Fruit fly (Drosophila melanogaster) whole organism, embryonic: Measurements from ENCODE around the gene CG18265.
A peak's percentile ranks its signal among the peaks of the same experiment; 100 is the strongest.

ENCODE experiments used
- Atf6 ChIP-seq: fragments of 200-800 bp; sonication (Bioruptor generic); IDR thresholded peaks from 2 replicates; pipeline ENCODE4 v1.3.6; 2022; ENCODE audit warnings: missing biosample characterization, missing genetic modification characterization
- B-H1 ChIP-seq: fragments of 200-800 bp; sonication (Bioruptor generic); IDR thresholded peaks from 3 replicates; pipeline ENCODE4 v1.3.6; 2022; ENCODE audit warnings: missing biosample characterization, missing genetic modification characterization
- CG1024 ChIP-seq: fragments of 200-800 bp; sonication (Bioruptor generic); IDR thresholded peaks from 2 replicates; pipeline ENCODE4 v1.3.6; 2022; ENCODE audit warnings: missing biosample characterization, missing genetic modification characterization
- CG10267 ChIP-seq: fragments of 200-800 bp; sonication (Bioruptor generic); optimal IDR thresholded peaks from 2 replicates; lab custom pipeline; 2018; ENCODE audit warnings: missing biosample characterization, mild to moderate bottlenecking, missing genetic modification characterization, moderate library complexity
- CG10274 ChIP-seq: fragments of 200-800 bp; sonication (Bioruptor generic); optimal IDR thresholded peaks from 3 replicates; lab custom pipeline; 2017; ENCODE audit warnings: missing biosample characterization, mild to moderate bottlenecking, missing genetic modification characterization
- CG10431 ChIP-seq: fragments of 200-800 bp; sonication (Bioruptor generic); optimal IDR thresholded peaks from 3 replicates; lab custom pipeline; 2018; ENCODE audit warnings: missing biosample characterization, mild to moderate bottlenecking, missing genetic modification characterization
- CG10979 ChIP-seq: fragments of 200-800 bp; sonication (Bioruptor generic); optimal IDR thresholded peaks from 2 replicates; lab custom pipeline; 2018; ENCODE audit warnings: missing biosample characterization, mild to moderate bottlenecking, missing genetic modification characterization, moderate library complexity
- CG11456 ChIP-seq: fragments of 200-800 bp; sonication (Bioruptor generic); IDR thresholded peaks from 3 replicates; pipeline ENCODE4 v1.3.6; 2022; ENCODE audit warnings: missing biosample characterization, missing genetic modification characterization
- CG11723 ChIP-seq: fragments of 200-800 bp; sonication (Bioruptor generic); optimal IDR thresholded peaks from 2 replicates; lab custom pipeline; 2017; ENCODE audit warnings: missing biosample characterization, mild to moderate bottlenecking, missing genetic modification characterization
- CG13296 ChIP-seq: fragments of 200-800 bp; sonication (Bioruptor generic); optimal IDR thresholded peaks from 3 replicates; lab custom pipeline; 2018; ENCODE audit warnings: missing biosample characterization, mild to moderate bottlenecking, missing genetic modification characterization
- CG15601 ChIP-seq: fragments of 200-800 bp; sonication (Bioruptor generic); optimal IDR thresholded peaks from 3 replicates; lab custom pipeline; 2019; ENCODE audit warnings: missing biosample characterization, mild to moderate bottlenecking, missing genetic modification characterization, moderate library complexity
- CG1832 ChIP-seq: fragments of 200-800 bp; sonication (Bioruptor generic); optimal IDR thresholded peaks from 2 replicates; lab custom pipeline; 2017; ENCODE audit warnings: missing biosample characterization, mild to moderate bottlenecking, missing genetic modification characterization, inconsistent platforms
- CG18764 ChIP-seq: fragments of 200-800 bp; sonication (Bioruptor generic); optimal IDR thresholded peaks from 3 replicates; lab custom pipeline; 2016; ENCODE audit warnings: missing biosample characterization, missing genetic modification characterization
- CG2116 ChIP-seq: fragments of 200-800 bp; sonication (Bioruptor generic); optimal IDR thresholded peaks from 3 replicates; lab custom pipeline; 2018; ENCODE audit warnings: missing biosample characterization, mild to moderate bottlenecking, missing genetic modification characterization
- CG30403 ChIP-seq: fragments of 200-800 bp; sonication (Bioruptor generic); optimal IDR thresholded peaks from 3 replicates; lab custom pipeline; 2016; ENCODE audit warnings: missing biosample characterization, missing genetic modification characterization
- CG3838 ChIP-seq: fragments of 200-800 bp; sonication (Bioruptor generic); optimal IDR thresholded peaks from 3 replicates; lab custom pipeline; 2016; ENCODE audit warnings: missing biosample characterization, missing genetic modification characterization
- CG4730 ChIP-seq: fragments of 200-800 bp; sonication (Bioruptor generic); IDR thresholded peaks from 2 replicates; pipeline ENCODE4 v1.3.6; 2022; ENCODE audit warnings: missing biosample characterization, missing genetic modification characterization
- CG7556 ChIP-seq: fragments of 200-800 bp; sonication (Bioruptor generic); optimal IDR thresholded peaks from 2 replicates; lab custom pipeline; 2017; ENCODE audit warnings: missing biosample characterization, mild to moderate bottlenecking, missing genetic modification characterization
- CG8944 ChIP-seq: fragments of 200-800 bp; sonication (Bioruptor generic); optimal IDR thresholded peaks from 3 replicates; lab custom pipeline; 2016; ENCODE audit warnings: missing biosample characterization, missing genetic modification characterization
- CG9727 ChIP-seq: fragments of 200-800 bp; sonication (Bioruptor generic); optimal IDR thresholded peaks from 3 replicates; lab custom pipeline; 2017; ENCODE audit warnings: missing biosample characterization, mild to moderate bottlenecking, missing genetic modification characterization
- CG9797 ChIP-seq: fragments of 200-800 bp; sonication (Bioruptor generic); optimal IDR thresholded peaks from 3 replicates; lab custom pipeline; 2018; ENCODE audit warnings: missing biosample characterization, mild to moderate bottlenecking, missing genetic modification characterization
- CkIIα-i1 ChIP-seq: fragments of 200-800 bp; sonication (Bioruptor generic); IDR thresholded peaks from 2 replicates; pipeline ENCODE4 v1.3.6; 2022; ENCODE audit warnings: missing biosample characterization, missing genetic modification characterization
- Doc2 ChIP-seq: fragments of 200-800 bp; sonication (Bioruptor generic); IDR thresholded peaks from 2 replicates; pipeline ENCODE4 v1.3.6; 2022; ENCODE audit warnings: missing biosample characterization, missing genetic modification characterization
- Dref ChIP-seq: fragments of 200-800 bp; sonication (Bioruptor generic); IDR thresholded peaks from 2 replicates; pipeline ENCODE4 v1.3.6; 2022; ENCODE audit warnings: missing biosample characterization, missing genetic modification characterization
- Elba2 ChIP-seq: fragments of 200-800 bp; sonication (Bioruptor generic); optimal IDR thresholded peaks from 3 replicates; lab custom pipeline; 2016; ENCODE audit warnings: missing biosample characterization, missing genetic modification characterization
- Gug ChIP-seq: fragments of 200-800 bp; sonication (Bioruptor generic); IDR thresholded peaks from 4 replicates; pipeline ENCODE4 v1.3.6; 2022; ENCODE audit warnings: missing biosample characterization, missing genetic modification characterization
- H15 ChIP-seq: fragments of 200-800 bp; sonication (Bioruptor generic); IDR thresholded peaks from 3 replicates; pipeline ENCODE4 v1.3.6; 2022; ENCODE audit warnings: missing biosample characterization, missing genetic modification characterization
- HLH54F ChIP-seq: fragments of 200-800 bp; sonication (Bioruptor generic); optimal IDR thresholded peaks from 3 replicates; lab custom pipeline; 2016; ENCODE audit warnings: missing biosample characterization, missing genetic modification characterization
- Hr3 ChIP-seq: fragments of 200-800 bp; sonication (Bioruptor generic); optimal IDR thresholded peaks from 3 replicates; lab custom pipeline; 2016; ENCODE audit warnings: missing biosample characterization, missing genetic modification characterization
- Jarid2 ChIP-seq: fragments of 200-800 bp; sonication (Bioruptor generic); optimal IDR thresholded peaks from 3 replicates; lab custom pipeline; 2017; ENCODE audit warnings: mild to moderate bottlenecking, missing biosample characterization, missing genetic modification reagents, missing genetic modification characterization
- Oli ChIP-seq: fragments of 200-800 bp; sonication (Bioruptor generic); optimal IDR thresholded peaks from 2 replicates; lab custom pipeline; 2018; ENCODE audit warnings: missing biosample characterization, mild to moderate bottlenecking, missing genetic modification characterization, moderate library complexity
- Poxn ChIP-seq: fragments of 200-800 bp; sonication (Bioruptor generic); IDR thresholded peaks from 2 replicates; pipeline ENCODE4 v1.3.6; 2022; ENCODE audit warnings: missing biosample characterization, missing genetic modification characterization
- ase ChIP-seq: fragments of 200-800 bp; sonication (Bioruptor generic); IDR thresholded peaks from 3 replicates; pipeline ENCODE4 v1.3.6; 2022; ENCODE audit warnings: missing biosample characterization, missing genetic modification characterization
- az2 ChIP-seq: fragments of 200-800 bp; sonication (Bioruptor generic); optimal IDR thresholded peaks from 3 replicates; lab custom pipeline; 2016; ENCODE audit warnings: missing biosample characterization, missing genetic modification characterization
- bcd ChIP-seq: fragments of 200-800 bp; sonication (Bioruptor generic); optimal IDR thresholded peaks from 2 replicates; lab custom pipeline; 2017; ENCODE audit warnings: missing biosample characterization, mild to moderate bottlenecking, missing genetic modification characterization
- btn ChIP-seq: fragments of 200-800 bp; sonication (Bioruptor generic); optimal IDR thresholded peaks from 2 replicates; lab custom pipeline; 2016; ENCODE audit warnings: missing biosample characterization, missing genetic modification characterization
- crc ChIP-seq: fragments of 200-800 bp; sonication (Bioruptor generic); optimal IDR thresholded peaks from 2 replicates; lab custom pipeline; 2016; ENCODE audit warnings: missing biosample characterization, missing genetic modification characterization
- cwo ChIP-seq: fragments of 200-800 bp; sonication (Bioruptor generic); optimal IDR thresholded peaks from 3 replicates; lab custom pipeline; 2017; ENCODE audit warnings: missing biosample characterization, missing genetic modification characterization, mild to moderate bottlenecking, moderate library complexity, missing genetic modification reagents
- dan ChIP-seq: fragments of 200-800 bp; sonication (Bioruptor generic); IDR thresholded peaks from 2 replicates; pipeline ENCODE4 v1.3.6; 2022; ENCODE audit warnings: missing biosample characterization, missing genetic modification characterization
- dmrt11E ChIP-seq: fragments of 200-800 bp; sonication (Bioruptor generic); optimal IDR thresholded peaks from 3 replicates; lab custom pipeline; 2018; ENCODE audit warnings: missing biosample characterization, mild to moderate bottlenecking, missing genetic modification characterization, moderate library complexity
- fd102C ChIP-seq: fragments of 200-800 bp; sonication (Bioruptor generic); optimal IDR thresholded peaks from 2 replicates; lab custom pipeline; 2018; ENCODE audit warnings: missing biosample characterization, mild to moderate bottlenecking, missing genetic modification characterization, moderate library complexity
- fru ChIP-seq: fragments of >200 bp; optimal IDR thresholded peaks from 2 replicates; lab custom pipeline; 2017
- ham ChIP-seq: fragments of 200-800 bp; sonication (Bioruptor generic); IDR thresholded peaks from 2 replicates; pipeline ENCODE4 v1.3.6; 2022; ENCODE audit warnings: missing biosample characterization, missing genetic modification characterization
- klu ChIP-seq: fragments of 200-800 bp; sonication (Bioruptor generic); IDR thresholded peaks from 2 replicates; pipeline ENCODE4 v1.3.6; 2022; ENCODE audit warnings: missing biosample characterization, missing genetic modification characterization
- nom ChIP-seq: fragments of 200-800 bp; sonication (Bioruptor generic); optimal IDR thresholded peaks from 2 replicates; lab custom pipeline; 2017; ENCODE audit warnings: missing biosample characterization, missing genetic modification characterization, mild to moderate bottlenecking, moderate library complexity, missing genetic modification reagents
- peb ChIP-seq: fragments of 200-800 bp; sonication (Bioruptor generic); IDR thresholded peaks from 2 replicates; pipeline ENCODE4 v1.3.6; 2022; ENCODE audit warnings: missing biosample characterization, missing genetic modification characterization
- pum ChIP-seq: fragments of 200-800 bp; sonication (Bioruptor generic); optimal IDR thresholded peaks from 2 replicates; lab custom pipeline; 2016; ENCODE audit warnings: missing biosample characterization, missing genetic modification characterization
- slbo ChIP-seq: fragments of 200-800 bp; sonication (Bioruptor generic); IDR thresholded peaks from 2 replicates; pipeline ENCODE4 v1.3.6; 2022; ENCODE audit warnings: missing biosample characterization, missing genetic modification characterization
- sr ChIP-seq: fragments of 200-800 bp; sonication (Bioruptor generic); IDR thresholded peaks from 3 replicates; pipeline ENCODE4 v1.3.6; 2022; ENCODE audit warnings: missing biosample characterization, missing genetic modification characterization
- tup ChIP-seq: fragments of 200-800 bp; sonication (Bioruptor generic); optimal IDR thresholded peaks from 2 replicates; lab custom pipeline; 2016; ENCODE audit warnings: missing biosample characterization, mild to moderate bottlenecking, missing genetic modification characterization, moderate library complexity
- vfl ChIP-seq: fragments of 200-800 bp; sonication (Bioruptor generic); optimal IDR thresholded peaks from 2 replicates; lab custom pipeline; 2016; ENCODE audit warnings: missing biosample characterization, missing genetic modification characterization
- vnd ChIP-seq: fragments of 200-800 bp; sonication (Bioruptor generic); IDR thresholded peaks from 3 replicates; pipeline ENCODE4 v1.3.6; 2022; ENCODE audit warnings: missing biosample characterization, missing genetic modification characterization; ENCODE audit not compliant: partially characterized antibody
- z ChIP-seq: fragments of 200-800 bp; sonication (Bioruptor generic); IDR thresholded peaks from 3 replicates; pipeline ENCODE4 v1.3.6; 2022; ENCODE audit warnings: missing biosample characterization, missing genetic modification characterization

The CG18265 gene

DNA sequence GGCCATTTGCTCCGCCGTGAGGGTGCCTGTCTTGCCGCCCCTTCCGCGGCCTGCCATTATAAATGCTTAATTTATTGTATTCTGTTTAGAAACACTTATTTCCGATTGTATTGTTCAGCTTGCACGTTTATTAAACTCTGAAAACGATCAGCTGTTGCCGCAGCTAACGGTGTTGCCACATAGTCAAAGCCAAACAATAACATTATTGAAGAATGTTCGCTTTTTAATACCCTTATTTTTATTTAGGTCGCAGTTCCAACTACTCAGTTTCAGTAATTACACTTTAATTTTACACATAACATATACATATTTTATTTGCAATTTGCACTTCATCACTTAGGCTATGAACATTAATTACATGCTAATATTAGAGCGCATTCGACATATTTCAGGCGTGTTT, 12.2 kb upstream of the CG18265 start, which contains the start of gene Polr3G (continued):
- TF ChIP-seq CG10267 (tag; lab: Kevin White, UChicago) (peak; percentile 10), CG11723 (GFP tag; lab: Kevin White, UChicago) (no peak), btn (GFP tag; lab: Kevin White, UChicago) (no peak), klu (no peak), crc (GFP tag; lab: Kevin White, UChicago) (no peak), CG1832 (GFP tag; lab: Kevin White, UChicago) (no peak), CG10979 (tag; lab: Kevin White, UChicago) (no peak), CkIIα-i1 (GFP tag; lab: Robert Waterston, UW) (no peak), ase (GFP tag; lab: Robert Waterston, UW) (no peak), az2 (GFP tag; lab: Kevin White, UChicago) (peak; percentile 18), CG3838 (GFP tag; lab: Kevin White, UChicago) (no peak), dmrt11E (tag; lab: Kevin White, UChicago) (no peak), CG7556 (GFP tag; lab: Kevin White, UChicago) (no peak), cwo (GFP tag; lab: Kevin White, UChicago) (no peak), CG9797 (GFP tag; lab: Kevin White, UChicago) (no peak), CG13296 (GFP tag; lab: Kevin White, UChicago) (no peak), Gug (no peak), CG8944 (GFP tag; lab: Kevin White, UChicago) (no peak), tup (GFP tag; lab: Kevin White, UChicago) (no peak), Doc2 (GFP tag; lab: Robert Waterston, UW) (no peak), B-H1 (GFP tag; lab: Robert Waterston, UW) (no peak), Oli (tag; lab: Kevin White, UChicago) (no peak), Atf6 (GFP tag; lab: Robert Waterston, UW) (no peak), bcd (GFP tag; lab: Kevin White, UChicago) (no peak), slbo (GFP tag; lab: Robert Waterston, UW) (peak; percentile 51), CG10274 (GFP tag; lab: Kevin White, UChicago) (no peak), Jarid2 (no peak), CG10431 (GFP tag; lab: Kevin White, UChicago) (no peak), CG4730 (GFP tag; lab: Robert Waterston, UW) (no peak), sr (no peak), CG2116 (no peak), z (GFP tag; lab: Robert Waterston, UW) (no peak), CG30403 (GFP tag; lab: Kevin White, UChicago) (peak; percentile 20), fd102C (GFP tag; lab: Kevin White, UChicago) (no peak), nom (GFP tag; lab: Kevin White, UChicago) (no peak), dan (GFP tag; lab: Robert Waterston, UW) (no peak), fru (lab: Kevin White, UChicago) (no peak), Poxn (GFP tag; lab: Robert Waterston, UW) (no peak), HLH54F (GFP tag; lab: Kevin White, UChicago) (no peak), CG9727 (no peak), CG11456 (GFP tag; lab: Robert Waterston, UW) (no peak), peb (GFP tag; lab: Robert Waterston, UW) (no peak), vfl (GFP tag; lab: Kevin White, UChicago) (no peak), Dref (no peak), vnd (GFP tag; lab: Robert Waterston, UW) (no peak), Elba2 (GFP tag; lab: Kevin White, UChicago) (no peak), CG1024 (GFP tag; lab: Robert Waterston, UW) (no peak), CG15601 (no peak), ham (GFP tag; lab: Robert Waterston, UW) (no peak), pum (no peak), H15 (GFP tag; lab: Robert Waterston, UW) (no peak), Hr3 (GFP tag; lab: Kevin White, UChicago) (peak; percentile 50), CG18764 (GFP tag; lab: Kevin White, UChicago) (no peak)
